Worm (Caenorhabditis elegans) whole organism, midembryonic: ENCODE data around the gene daf-12.

ENCODE experiments used
- cog-1 ChIP-seq: sonication (generic microtip); optimal IDR thresholded peaks from 2 replicates; lab custom pipeline; 2016; ENCODE audit warnings: missing genetic modification characterization, missing compliant biosample characterization
- flt-1 ChIP-seq: fragments of 200-800 bp; sonication (Bioruptor generic); IDR thresholded peaks from 2 replicates; pipeline ENCODE4 v1.3.6; 2022; ENCODE audit warnings: missing genetic modification characterization, missing compliant biosample characterization
- med-1 ChIP-seq: sonication (generic microtip); optimal IDR thresholded peaks from 2 replicates; lab custom pipeline; 2017; ENCODE audit warnings: missing genetic modification characterization, mild to moderate bottlenecking, missing compliant biosample characterization, antibody characterized with exemption, missing genetic modification reagents; ENCODE audit not compliant: insufficient read depth
- ref-1 ChIP-seq: fragments of 200-800 bp; sonication (Bioruptor generic); conservative IDR thresholded peaks from 2 replicates; pipeline ENCODE4 v1.3.6; 2022; ENCODE audit warnings: missing genetic modification reagents, missing genetic modification characterization, missing compliant biosample characterization
- ztf-23 ChIP-seq: fragments of 200-800 bp; sonication (Bioruptor generic); IDR thresholded peaks from 2 replicates; pipeline ENCODE4 v1.3.6; 2022; ENCODE audit warnings: missing genetic modification reagents, missing genetic modification characterization, missing compliant biosample characterization
- ztf-29 ChIP-seq: fragments of 200-800 bp; sonication (Bioruptor generic); IDR thresholded peaks from 2 replicates; pipeline ENCODE4 v1.3.6; 2022; ENCODE audit warnings: missing genetic modification reagents, missing genetic modification characterization, missing compliant biosample characterization

- TF ChIP-seq ref-1 (GFP tag; lab: Robert Waterston, UW) (no peak), flt-1 (GFP tag; lab: Robert Waterston, UW) (no peak), med-1 (no peak), ztf-29 (no peak), ztf-23 (GFP tag; lab: Robert Waterston, UW) (no peak), cog-1 (tag; lab: Kevin White, UChicago) (no peak)
Measured at ce11 chrX:10622607-10623006, 13.1 kb upstream of the daf-12 start.
